Fruit fly (Drosophila melanogaster): ENCODE data around the gene AP-2sigma.

AP-2sigma gene

DNA sequence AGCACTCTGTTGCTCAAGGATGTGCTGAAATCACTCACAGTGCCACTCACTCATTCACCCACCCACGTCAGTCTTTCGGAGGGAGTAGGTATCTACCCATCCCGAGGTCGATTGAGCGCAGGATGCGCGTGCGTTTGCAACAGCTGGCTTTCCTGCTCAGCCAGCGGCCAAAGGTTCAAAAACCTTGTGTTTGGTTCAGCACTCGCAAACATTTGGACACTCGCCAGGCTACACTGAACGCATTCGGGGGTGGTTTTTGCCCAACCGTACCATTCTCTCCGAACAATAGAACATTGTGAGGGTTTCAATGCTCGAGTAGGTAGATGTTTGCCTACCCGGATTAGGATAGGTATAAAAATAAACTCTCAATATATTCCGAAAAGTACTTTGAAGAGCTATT is 25.1 kb upstream of the AP-2sigma start:
- TF ChIP-seq CG11762 (GFP tag; optimal IDR thresholded peaks at IDR 0.05; ENCODE audit: insufficient read depth) (no peak), Eip78C (GFP tag) (peak; percentile 62)

DNA sequence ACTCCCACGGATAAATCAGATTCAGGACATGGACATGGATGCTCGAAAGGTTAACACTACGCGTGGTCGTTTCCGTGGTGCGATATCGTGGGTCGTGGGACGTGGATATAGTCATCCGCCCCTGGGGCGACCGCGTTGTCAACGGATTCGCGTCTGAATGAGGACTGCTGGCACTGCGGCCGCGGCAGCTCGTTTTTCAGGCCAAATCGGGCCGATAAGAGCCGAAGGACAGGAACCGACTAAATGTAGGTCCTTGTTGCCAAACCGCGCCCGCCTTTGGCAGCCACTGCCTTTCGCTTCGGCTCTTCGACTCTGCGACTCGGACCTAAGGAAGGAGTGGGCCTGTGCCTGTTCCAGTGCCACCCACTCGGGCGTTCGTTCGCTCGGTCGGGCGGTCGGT is 24.0 kb upstream of the AP-2sigma start, which contains the start of gene SIFaR:
Gene SIFaR (minus strand): TSS at position 166 of the 400 bp plus-strand sequence.
- TF ChIP-seq Gug (GFP tag; IDR thresholded peaks at IDR 0.05) (no peak), topi (GFP tag; optimal IDR thresholded peaks at IDR 0.05) (no peak), cyc (GFP tag; optimal IDR thresholded peaks at IDR 0.05) (no peak), CG8119 (GFP tag; IDR thresholded peaks at IDR 0.05) (no peak)

DNA sequence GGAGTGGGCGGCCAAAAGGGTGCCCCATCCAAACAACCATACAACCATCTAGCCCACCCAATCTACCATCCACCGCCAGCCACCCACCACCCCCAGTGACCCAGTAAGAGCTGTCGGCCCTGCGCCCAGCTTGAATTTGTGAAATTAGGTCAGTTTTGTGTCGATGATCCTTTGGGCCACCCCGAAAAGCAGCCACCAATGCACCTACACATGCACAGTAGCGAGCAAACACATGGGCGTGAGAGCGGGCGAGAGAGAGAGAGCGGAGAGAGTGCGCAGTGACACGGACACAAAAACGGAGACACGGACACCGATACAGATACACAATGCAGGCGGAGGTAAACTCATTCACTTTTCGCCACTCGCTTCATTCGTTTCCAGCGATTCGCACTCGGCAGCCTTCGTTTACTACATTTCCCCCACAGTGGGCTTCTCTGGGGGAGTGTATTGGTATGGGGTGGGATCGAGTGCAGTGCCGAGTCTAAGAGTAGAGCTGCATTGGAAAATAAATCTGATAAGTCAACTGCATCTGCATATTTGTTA is 19.3 kb upstream of the AP-2sigma start:
- TF ChIP-seq Eip78C (GFP tag) (peak; percentile 26), eg (GFP tag; IDR thresholded peaks at IDR 0.05) (no peak), Hr39 (GFP tag; optimal IDR thresholded peaks at IDR 0.05) (no peak), lz (GFP tag; optimal IDR thresholded peaks at IDR 0.05) (no peak)

DNA sequence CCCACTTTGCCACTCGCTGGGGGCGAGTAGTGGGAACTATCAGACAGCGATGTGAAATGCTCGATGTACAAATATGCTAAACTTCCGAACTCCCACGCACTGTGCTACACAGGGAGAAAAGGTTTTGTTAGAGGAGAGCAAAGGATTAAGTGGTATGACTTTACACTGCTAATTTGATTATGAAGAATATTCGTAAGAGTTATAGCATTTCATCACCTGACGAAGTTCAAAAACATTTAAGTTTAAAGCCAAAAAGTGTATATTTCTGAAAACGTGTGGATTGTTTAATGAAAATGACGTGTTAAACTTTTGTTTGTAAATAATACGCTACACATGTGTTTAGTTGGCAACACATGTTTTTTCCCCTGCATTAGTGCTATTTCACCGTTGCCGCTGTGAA is 18.6 kb upstream of the AP-2sigma start:
- TF ChIP-seq topi (GFP tag; optimal IDR thresholded peaks at IDR 0.05) (no peak), Gug (GFP tag; IDR thresholded peaks at IDR 0.05) (no peak), CG9139 (GFP tag; optimal IDR thresholded peaks at IDR 0.05) (no peak), CG3919 (GFP tag; optimal IDR thresholded peaks at IDR 0.05) (no peak), CG10669 (GFP tag; optimal IDR thresholded peaks at IDR 0.05) (no peak), CG6276 (GFP tag; optimal IDR thresholded peaks at IDR 0.05) (no peak), Ets21C (GFP tag; optimal IDR thresholded peaks at IDR 0.05) (no peak), Smox (GFP tag; optimal IDR thresholded peaks at IDR 0.05) (no peak), Sox14 (GFP tag; optimal IDR thresholded peaks at IDR 0.05) (no peak), CG3032 (tag; optimal IDR thresholded peaks at IDR 0.05) (no peak), CG1621 (tag; optimal IDR thresholded peaks at IDR 0.05) (no peak), Hr38 (GFP tag; optimal IDR thresholded peaks at IDR 0.05) (no peak), svp (GFP tag) (no peak), ss (GFP tag; optimal IDR thresholded peaks at IDR 0.05) (no peak), CG6808 (GFP tag; optimal IDR thresholded peaks at IDR 0.05) (no peak), fkh (GFP tag; optimal IDR thresholded peaks at IDR 0.05) (no peak), CG6792 (GFP tag; optimal IDR thresholded peaks at IDR 0.05) (no peak), CG11902 (GFP tag; optimal IDR thresholded peaks at IDR 0.05) (no peak), CG8119 (GFP tag; IDR thresholded peaks at IDR 0.05) (no peak), CG11294 (GFP tag; IDR thresholded peaks at IDR 0.05) (no peak), CG32006 (GFP tag; optimal IDR thresholded peaks at IDR 0.05) (peak; percentile 32), esn (GFP tag; optimal IDR thresholded peaks at IDR 0.05) (no peak), CG15336 (GFP tag; IDR thresholded peaks at IDR 0.05) (0 out of 2 replicates have a peak, but pooled peaks have one; percentile 30), Hr4 (GFP tag; optimal IDR thresholded peaks at IDR 0.05) (peak; percentile 14), net (GFP tag; optimal IDR thresholded peaks at IDR 0.05) (no peak), Eip75B (GFP tag; optimal IDR thresholded peaks at IDR 0.05) (no peak), CG11762 (GFP tag; optimal IDR thresholded peaks at IDR 0.05; ENCODE audit: insufficient read depth) (no peak), CG4318 (GFP tag; optimal IDR thresholded peaks at IDR 0.05) (no peak), CG6163 (GFP tag; IDR thresholded peaks at IDR 0.05) (no peak), Sox15 (GFP tag; optimal IDR thresholded peaks at IDR 0.05) (no peak), eg (GFP tag; IDR thresholded peaks at IDR 0.05) (0 out of 3 replicates have a peak, but pooled peaks have one; percentile 15), CG10631 (GFP tag; optimal IDR thresholded peaks at IDR 0.05) (no peak), Eip93F (GFP tag; optimal IDR thresholded peaks at IDR 0.05) (no peak), spab (GFP tag; optimal IDR thresholded peaks at IDR 0.05) (no peak), CG6854 (GFP tag; optimal IDR thresholded peaks at IDR 0.05) (no peak)
